Worm (Caenorhabditis elegans): ENCODE measurements around the gene C25E10.7.

DNA sequence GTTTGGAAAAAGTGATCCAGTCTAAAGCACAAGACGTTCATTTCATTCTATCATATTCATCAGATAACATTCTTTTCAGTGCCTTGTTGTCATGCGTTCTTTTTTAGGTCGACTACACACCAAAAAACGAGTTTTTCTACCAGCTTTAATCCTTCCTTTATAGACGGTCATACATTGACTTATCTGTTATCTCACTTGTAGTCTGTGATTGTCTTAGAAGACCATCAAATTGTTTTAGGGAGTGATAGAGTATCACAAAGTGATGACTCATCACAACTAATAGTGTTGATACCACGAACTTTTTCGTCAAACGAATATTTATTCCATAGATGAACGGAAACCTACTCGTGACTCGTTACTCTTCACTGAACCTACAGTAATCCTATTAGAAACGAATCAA, 34.8 kb upstream of the C25E10.7 start:
- peak; percentile 66 to 71 for TF ChIP-seq mdl-1 (tag; optimal IDR thresholded peaks at IDR 0.05)
- peak in 1 of 2 experiments; percentile 83 for TF ChIP-seq unc-62 (GFP tag; optimal IDR thresholded peaks at IDR 0.05 in 1 of 2)
- TF ChIP-seq unc-62 (tag; optimal IDR thresholded peaks at IDR 0.05) = no peak
- TF ChIP-seq pha-4 (GFP tag; IDR thresholded peaks at IDR 0.05) = no peak
- no peak for TF ChIP-seq pha-4 (tag; optimal IDR thresholded peaks at IDR 0.05)
- no peak for TF ChIP-seq lir-3 (tag; optimal IDR thresholded peaks at IDR 0.05)
- TF ChIP-seq ztf-11 (tag; optimal IDR thresholded peaks at IDR 0.05) = no peak

Data from whole organism, L4 larva.